Worm (Caenorhabditis elegans) whole organism, early embryonic: ENCODE data around the gene apl-1.

Source experiments
- B0310.2 ChIP-seq: sonication (generic microtip); optimal IDR thresholded peaks from 2 replicates; lab custom pipeline; 2016; ENCODE audit warnings: mild to moderate bottlenecking, missing genetic modification characterization, missing compliant biosample characterization
- F13C5.2 ChIP-seq: sonication (generic microtip); optimal IDR thresholded peaks from 2 replicates; lab custom pipeline; 2017; ENCODE audit warnings: mild to moderate bottlenecking, missing genetic modification characterization, inconsistent platforms, missing compliant biosample characterization
- aly-1 ChIP-seq: sonication (generic microtip); optimal IDR thresholded peaks from 2 replicates; lab custom pipeline; 2016; ENCODE audit warnings: missing genetic modification characterization, missing compliant biosample characterization
- ama-1 ChIP-seq: fragments of 150-350 bp; optimal IDR thresholded peaks from 2 replicates; lab custom pipeline; 2014
- ceh-13 ChIP-seq: fragments of 200-800 bp; sonication (Bioruptor generic); optimal IDR thresholded peaks from 2 replicates; lab custom pipeline; 2018; ENCODE audit warnings: mild to moderate bottlenecking, missing genetic modification characterization, missing compliant biosample characterization
- ceh-36 ChIP-seq: sonication (generic microtip); optimal IDR thresholded peaks from 2 replicates; lab custom pipeline; 2016; ENCODE audit warnings: missing genetic modification characterization, inconsistent platforms, missing compliant biosample characterization
- ets-7 ChIP-seq: sonication (generic microtip); optimal IDR thresholded peaks from 2 replicates; lab custom pipeline; 2016; ENCODE audit warnings: missing genotype, missing genetic modification characterization, missing compliant biosample characterization
- flt-1 ChIP-seq: fragments of 200-800 bp; sonication (Bioruptor generic); IDR thresholded peaks from 2 replicates; pipeline ENCODE4 v1.3.6; 2022; ENCODE audit warnings: missing genetic modification characterization, missing compliant biosample characterization
- hmbx-1 ChIP-seq: sonication (generic microtip); optimal IDR thresholded peaks from 2 replicates; lab custom pipeline; 2016; ENCODE audit warnings: mild to moderate bottlenecking, missing genetic modification characterization, missing compliant biosample characterization
- hmg-4 ChIP-seq: fragments of 200-800 bp; sonication (Bioruptor generic); optimal IDR thresholded peaks from 2 replicates; lab custom pipeline; 2018; ENCODE audit warnings: mild to moderate bottlenecking, missing genetic modification characterization, missing compliant biosample characterization
- hnd-1 ChIP-seq: sonication (generic microtip); optimal IDR thresholded peaks from 2 replicates; lab custom pipeline; 2016; ENCODE audit warnings: missing genetic modification characterization, missing compliant biosample characterization
- pes-1 ChIP-seq: fragments of 200-800 bp; sonication (Bioruptor generic); IDR thresholded peaks from 2 replicates; pipeline ENCODE4 v1.3.6; 2022; ENCODE audit warnings: missing genetic modification reagents, missing genetic modification characterization, missing compliant biosample characterization
- scrt-1 ChIP-seq: fragments of 200-800 bp; sonication (Bioruptor generic); IDR thresholded peaks from 2 replicates; pipeline ENCODE4 v1.3.6; 2022; ENCODE audit warnings: missing genetic modification characterization, missing compliant biosample characterization
- sea-1 ChIP-seq: fragments of 200-800 bp; sonication (Bioruptor generic); conservative IDR thresholded peaks from 2 replicates; pipeline ENCODE4 v1.3.6; 2022; ENCODE audit warnings: missing genetic modification characterization, missing compliant biosample characterization
- tbx-11 ChIP-seq: fragments of 200-800 bp; sonication (Bioruptor generic); IDR thresholded peaks from 2 replicates; pipeline ENCODE4 v1.3.6; 2022; ENCODE audit warnings: missing genetic modification characterization, missing compliant biosample characterization
- tbx-37 ChIP-seq: fragments of 200-800 bp; sonication (Bioruptor generic); conservative IDR thresholded peaks from 2 replicates; pipeline ENCODE4 v1.3.6; 2022; ENCODE audit warnings: missing genetic modification reagents, missing genetic modification characterization, missing compliant biosample characterization
- tra-4 ChIP-seq: sonication (generic microtip); optimal IDR thresholded peaks from 2 replicates; lab custom pipeline; 2017; ENCODE audit warnings: missing genetic modification characterization, missing compliant biosample characterization

The apl-1 gene

DNA sequence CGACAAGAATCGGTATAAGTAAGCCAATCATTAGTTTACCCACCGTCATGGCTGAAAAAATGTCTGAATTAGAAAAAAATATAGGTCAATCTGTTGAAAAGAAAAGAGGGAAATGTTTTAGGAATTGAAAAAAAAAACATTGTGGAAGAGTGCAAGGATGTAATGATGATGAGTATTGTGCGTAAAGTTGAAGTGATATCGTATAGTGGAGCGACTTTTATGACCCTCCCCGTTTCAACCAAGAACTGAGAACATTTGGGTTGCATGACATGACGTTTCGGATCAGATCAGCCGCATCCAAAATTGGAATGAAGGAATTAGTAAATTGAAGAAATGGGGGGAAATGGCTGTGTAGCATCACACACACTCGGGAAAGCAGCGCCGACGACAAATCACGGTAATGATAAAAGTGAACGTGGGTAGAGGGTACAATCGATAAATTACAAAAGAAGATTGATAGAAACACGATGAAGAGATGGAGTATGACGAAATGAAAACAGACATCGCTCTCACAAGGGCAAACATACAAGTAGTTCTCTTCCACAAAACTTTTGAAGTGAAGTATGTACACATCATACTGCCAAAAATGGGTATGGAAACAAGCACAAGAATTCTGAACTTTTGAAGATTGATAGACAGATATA lies at the start of gene apl-1:
Gene apl-1 (minus strand): TSS at position 51 of the 644 bp plus-strand sequence.
- TF ChIP-seq scrt-1 (no peak), tbx-37 (GFP tag; lab: Robert Waterston, UW) (no peak), ceh-36 (tag; lab: Kevin White, UChicago) (no peak), B0310.2 (tag; lab: Kevin White, UChicago) (no peak), tbx-11 (GFP tag; lab: Robert Waterston, UW) (no peak), hmg-4 (GFP tag; lab: Kevin White, UChicago) (no peak), F13C5.2 (tag; lab: Kevin White, UChicago) (no peak), tra-4 (tag; lab: Kevin White, UChicago) (no peak), ama-1 (lab: Kevin White, UChicago) (no peak), hmbx-1 (tag; lab: Kevin White, UChicago) (no peak)

DNA sequence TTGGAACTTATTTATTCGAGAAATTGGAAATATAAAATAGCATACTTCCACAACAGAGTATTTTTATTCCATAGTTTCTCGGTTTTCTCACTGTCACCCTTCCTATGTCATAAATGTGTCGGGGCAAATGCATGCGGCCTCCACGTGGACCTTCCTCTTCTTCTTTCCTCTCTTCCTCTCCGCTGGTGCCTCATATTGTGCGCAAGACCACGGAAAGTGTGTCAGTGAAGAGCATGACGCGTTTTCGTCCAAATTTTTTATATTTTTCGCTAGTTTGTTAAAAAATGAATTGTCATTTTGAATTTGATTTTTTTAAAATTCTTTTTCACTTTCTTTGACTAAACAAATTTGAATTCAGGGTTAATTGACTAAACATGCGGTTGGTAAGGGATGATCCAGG lies 48.4 kb upstream of the apl-1 start, which contains the start of gene mans-3:
Gene mans-3 (plus strand): TSS at position 359 of the 400 bp plus-strand sequence.
- peak; percentile 17 for TF ChIP-seq ets-7
- TF ChIP-seq hnd-1 (tag; lab: Kevin White, UChicago) = peak; percentile 23
- peak; percentile 83 for TF ChIP-seq F13C5.2 (tag; lab: Kevin White, UChicago)
- peak; percentile 27 for TF ChIP-seq B0310.2 (tag; lab: Kevin White, UChicago)
- peak; percentile 15 for TF ChIP-seq ceh-13 (GFP tag; lab: Kevin White, UChicago)
- TF ChIP-seq tra-4 (tag; lab: Kevin White, UChicago) = no peak
- 0 out of 2 replicates have a peak, but pooled peaks have one; percentile 42 for TF ChIP-seq tbx-37 (GFP tag; lab: Robert Waterston, UW)
- TF ChIP-seq aly-1 (tag; lab: Kevin White, UChicago) = no peak
- TF ChIP-seq pes-1 (GFP tag; lab: Robert Waterston, UW) = peak; percentile 72; the same call in 1 of the 2 replicates
- TF ChIP-seq flt-1 (GFP tag; lab: Robert Waterston, UW) = no peak
- TF ChIP-seq scrt-1 = no peak
- TF ChIP-seq ama-1 (lab: Kevin White, UChicago) = no peak
- peak; percentile 17 for TF ChIP-seq hmbx-1 (tag; lab: Kevin White, UChicago)
- no peak for TF ChIP-seq hmg-4 (GFP tag; lab: Kevin White, UChicago)
- peak; percentile 47 for TF ChIP-seq ceh-36 (tag; lab: Kevin White, UChicago)
- 0 out of 2 replicates have a peak, but pooled peaks have one; percentile 35 for TF ChIP-seq tbx-11 (GFP tag; lab: Robert Waterston, UW)

DNA sequence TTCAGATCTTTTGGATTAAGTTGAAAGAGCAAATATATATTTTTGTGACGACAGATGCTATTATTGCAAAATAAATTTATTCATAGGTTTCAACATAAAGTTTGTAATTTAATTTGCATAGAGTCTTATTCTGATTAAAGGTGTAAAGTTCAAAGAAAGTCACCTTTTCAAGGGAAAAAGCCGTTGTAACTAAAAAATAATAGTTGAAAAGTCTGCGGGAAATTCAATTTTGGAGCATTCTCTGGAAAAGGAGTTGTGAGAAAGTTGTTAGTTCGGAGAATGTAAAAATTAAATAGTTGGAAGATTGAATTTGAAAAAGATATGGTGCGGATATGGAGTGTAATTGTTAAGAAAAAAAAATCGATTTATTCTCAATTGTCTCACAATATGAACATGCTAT lies 47.4 kb upstream of the apl-1 start:
- TF ChIP-seq hnd-1 (tag; lab: Kevin White, UChicago) = no peak
- TF ChIP-seq pes-1 (GFP tag; lab: Robert Waterston, UW) = no peak
- TF ChIP-seq ama-1 (lab: Kevin White, UChicago) = no peak
- no peak for TF ChIP-seq hmbx-1 (tag; lab: Kevin White, UChicago)
- no peak for TF ChIP-seq ceh-13 (GFP tag; lab: Kevin White, UChicago)
- no peak for TF ChIP-seq hmg-4 (GFP tag; lab: Kevin White, UChicago)
- no peak for TF ChIP-seq B0310.2 (tag; lab: Kevin White, UChicago)
- TF ChIP-seq F13C5.2 (tag; lab: Kevin White, UChicago) = no peak
- no peak for TF ChIP-seq tra-4 (tag; lab: Kevin White, UChicago)
- TF ChIP-seq aly-1 (tag; lab: Kevin White, UChicago) = no peak
- TF ChIP-seq tbx-11 (GFP tag; lab: Robert Waterston, UW) = no peak
- no peak for TF ChIP-seq ceh-36 (tag; lab: Kevin White, UChicago)
- TF ChIP-seq sea-1 = no peak
- no peak for TF ChIP-seq tbx-37 (GFP tag; lab: Robert Waterston, UW)
- TF ChIP-seq flt-1 (GFP tag; lab: Robert Waterston, UW) = no peak

DNA sequence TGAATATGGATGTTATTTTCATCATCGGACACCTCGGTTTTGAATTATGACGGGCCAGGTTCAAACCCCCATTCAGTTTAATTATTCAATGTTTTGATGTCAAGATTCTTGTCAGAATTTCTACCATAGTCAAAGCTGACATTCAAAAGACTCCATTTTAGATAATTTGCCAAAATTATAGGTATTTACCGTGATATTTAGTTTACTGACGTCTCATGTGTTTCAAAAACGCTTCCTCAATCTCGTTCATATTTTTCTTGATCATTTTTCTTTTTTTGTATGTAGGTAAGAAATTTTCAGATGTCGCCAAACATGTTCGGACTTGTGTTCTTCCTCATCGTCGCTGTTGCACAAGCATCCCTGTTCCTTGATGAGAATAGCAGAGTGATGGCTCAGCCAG lies 46.1 kb upstream of the apl-1 start, which contains the start of gene EGAP5.1:
Gene EGAP5.1 (plus strand): TSS at position 301 of the 400 bp plus-strand sequence.
- no peak for TF ChIP-seq pes-1 (GFP tag; lab: Robert Waterston, UW)
- TF ChIP-seq scrt-1 = no peak
- TF ChIP-seq flt-1 (GFP tag; lab: Robert Waterston, UW) = no peak
- no peak for TF ChIP-seq ama-1 (lab: Kevin White, UChicago)
- TF ChIP-seq hmbx-1 (tag; lab: Kevin White, UChicago) = no peak
- no peak for TF ChIP-seq aly-1 (tag; lab: Kevin White, UChicago)
- no peak for TF ChIP-seq tra-4 (tag; lab: Kevin White, UChicago)
- no peak for TF ChIP-seq tbx-11 (GFP tag; lab: Robert Waterston, UW)
- TF ChIP-seq sea-1 = no peak
- TF ChIP-seq ceh-36 (tag; lab: Kevin White, UChicago) = no peak
- no peak for TF ChIP-seq tbx-37 (GFP tag; lab: Robert Waterston, UW)
- TF ChIP-seq hnd-1 (tag; lab: Kevin White, UChicago) = no peak
- TF ChIP-seq ets-7 = no peak
- no peak for TF ChIP-seq ceh-13 (GFP tag; lab: Kevin White, UChicago)
- no peak for TF ChIP-seq B0310.2 (tag; lab: Kevin White, UChicago)
- TF ChIP-seq hmg-4 (GFP tag; lab: Kevin White, UChicago) = no peak
- no peak for TF ChIP-seq F13C5.2 (tag; lab: Kevin White, UChicago)

DNA sequence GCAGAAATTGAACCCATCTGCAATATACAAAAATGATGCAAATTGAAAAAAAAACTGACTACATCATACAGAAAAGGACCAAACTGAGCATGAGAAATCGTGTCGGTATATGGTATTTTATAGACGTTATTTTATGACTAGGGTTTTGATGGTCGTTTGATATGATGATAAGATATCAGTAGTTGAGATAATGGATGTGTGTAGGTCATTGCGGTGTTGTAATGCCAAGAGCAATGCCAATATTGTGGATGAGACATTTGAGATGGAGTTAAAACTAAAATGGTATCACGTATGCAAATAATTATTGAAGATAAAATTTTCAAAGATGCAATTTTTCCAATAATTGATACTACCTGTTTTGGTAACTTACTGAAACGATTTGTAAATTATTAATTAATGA lies 43.0 kb upstream of the apl-1 start, which contains the start of gene C31H2.4:
Gene C31H2.4 (minus strand): TSS at position 19 of the 400 bp plus-strand sequence.
- no peak for TF ChIP-seq ama-1 (lab: Kevin White, UChicago)
- no peak for TF ChIP-seq flt-1 (GFP tag; lab: Robert Waterston, UW)
- no peak for TF ChIP-seq ets-7
- no peak for TF ChIP-seq F13C5.2 (tag; lab: Kevin White, UChicago)
- TF ChIP-seq tra-4 (tag; lab: Kevin White, UChicago) = no peak
- no peak for TF ChIP-seq pes-1 (GFP tag; lab: Robert Waterston, UW)

DNA sequence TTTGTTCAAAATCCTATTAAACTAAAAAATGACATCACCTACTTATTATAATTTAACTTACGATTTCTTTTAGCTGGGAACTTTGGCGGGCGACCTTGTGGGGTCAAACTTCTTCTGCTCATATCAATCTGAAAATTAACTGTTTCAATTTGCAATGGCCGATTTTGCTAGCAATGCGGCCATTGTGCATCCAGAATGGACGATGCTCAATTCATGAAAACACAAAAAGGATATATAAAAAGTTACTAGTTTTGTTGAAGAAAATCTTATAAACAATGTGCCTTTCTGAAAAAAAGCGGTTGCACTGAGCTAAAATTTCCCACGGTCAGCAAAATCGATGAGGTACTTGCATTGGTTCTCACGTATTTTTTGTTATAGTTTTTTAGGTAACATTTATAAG lies 37.6 kb upstream of the apl-1 start, which contains the start of gene C31H2.3:
Gene C31H2.3 (minus strand): TSS at position 101 of the 400 bp plus-strand sequence.
- TF ChIP-seq aly-1 (tag; lab: Kevin White, UChicago) (no peak), ceh-13 (GFP tag; lab: Kevin White, UChicago) (no peak), B0310.2 (tag; lab: Kevin White, UChicago) (no peak), ceh-36 (tag; lab: Kevin White, UChicago) (no peak), hmg-4 (GFP tag; lab: Kevin White, UChicago) (no peak), tra-4 (tag; lab: Kevin White, UChicago) (no peak), tbx-37 (GFP tag; lab: Robert Waterston, UW) (no peak), ama-1 (lab: Kevin White, UChicago) (no peak)
